Worm (Caenorhabditis elegans) whole organism, L1 larva: ENCODE measurements around the gene F35C5.12.

Experiments used
- F16B12.6 ChIP-seq: fragments of 150-350 bp; optimal IDR thresholded peaks from 2 replicates; lab custom pipeline; 2014; ENCODE audit warnings: missing biosample characterization, missing genetic modification characterization
- ama-1 ChIP-seq: fragments of 150-350 bp; optimal IDR thresholded peaks from 2 replicates; lab custom pipeline; 2014
- fos-1 ChIP-seq: fragments of 150-350 bp; optimal IDR thresholded peaks from 2 replicates; lab custom pipeline; 2014; ENCODE audit warnings: missing biosample characterization, missing genetic modification characterization
- nhr-11 ChIP-seq: fragments of 150-350 bp; optimal IDR thresholded peaks from 2 replicates; lab custom pipeline; 2014; ENCODE audit warnings: missing biosample characterization, missing genetic modification characterization
- nhr-76 ChIP-seq: sonication (generic microtip); optimal IDR thresholded peaks from 2 replicates; lab custom pipeline; 2017; ENCODE audit warnings: missing biosample characterization, missing genetic modification characterization
- nhr-77 ChIP-seq: fragments of 150-350 bp; optimal IDR thresholded peaks from 2 replicates; lab custom pipeline; 2014; ENCODE audit warnings: missing biosample characterization, missing genetic modification characterization
- skn-1 ChIP-seq: fragments of 150-350 bp; optimal IDR thresholded peaks from 2 replicates; lab custom pipeline; 2014; ENCODE audit warnings: missing biosample characterization, missing genetic modification characterization
- snpc-4 ChIP-seq: fragments of 150-350 bp; optimal IDR thresholded peaks from 2 replicates; lab custom pipeline; 2014; ENCODE audit warnings: missing biosample characterization, missing genetic modification characterization
- unc-62 ChIP-seq: fragments of 150-350 bp; optimal IDR thresholded peaks from 2 replicates; lab custom pipeline; 2014; ENCODE audit warnings: missing biosample characterization, missing genetic modification reagents, missing genetic modification characterization
- ztf-4 ChIP-seq: fragments of 150-350 bp; optimal IDR thresholded peaks from 2 replicates; lab custom pipeline; 2014; ENCODE audit warnings: missing biosample characterization, missing genetic modification characterization

ce11 chrII:12961743-12962142 is 47.4 kb upstream of the F35C5.12 start:
- TF ChIP-seq F16B12.6 (tag; lab: Kevin White, UChicago) (no peak), unc-62 (GFP tag; lab: Kevin White, UChicago) (no peak), ama-1 (no peak), skn-1 (no peak), ztf-4 (tag; lab: Kevin White, UChicago) (no peak), snpc-4 (no peak), nhr-11 (tag; lab: Kevin White, UChicago) (no peak), nhr-77 (tag; lab: Kevin White, UChicago) (no peak), nhr-76 (tag; lab: Kevin White, UChicago) (no peak), fos-1 (no peak)
